Worm (Caenorhabditis elegans) whole organism, mixed stage, embryonic: ENCODE data around the gene nhr-225.

Experiments
- M03D4.4 ChIP-seq: sonication (generic microtip); optimal IDR thresholded peaks from 2 replicates; lab custom pipeline; 2017; ENCODE audit warnings: mild to moderate bottlenecking, missing genetic modification characterization, missing compliant biosample characterization
- bed-3 ChIP-seq: fragments of 200-800 bp; sonication (Bioruptor generic); optimal IDR thresholded peaks from 3 replicates; lab custom pipeline; 2018; ENCODE audit warnings: mild to moderate bottlenecking, missing genetic modification characterization, moderate library complexity, missing compliant biosample characterization
- blmp-1 ChIP-seq: fragments of 150-350 bp; optimal IDR thresholded peaks from 2 replicates; lab custom pipeline; 2014; ENCODE audit warnings: missing biosample characterization, missing genetic modification characterization
- ceh-39 ChIP-seq: fragments of 150-350 bp; optimal IDR thresholded peaks from 2 replicates; lab custom pipeline; 2014; ENCODE audit warnings: missing biosample characterization, missing genetic modification characterization
- ceh-43 ChIP-seq: fragments of 200-800 bp; sonication (Bioruptor generic); optimal IDR thresholded peaks from 2 replicates; lab custom pipeline; 2018; ENCODE audit warnings: mild to moderate bottlenecking, missing genetic modification characterization, moderate library complexity, missing compliant biosample characterization
- ceh-83 ChIP-seq: fragments of 200-800 bp; sonication (Bioruptor generic); optimal IDR thresholded peaks from 2 replicates; lab custom pipeline; 2018; ENCODE audit warnings: mild to moderate bottlenecking, missing genetic modification characterization, missing compliant biosample characterization
- ces-1 ChIP-seq: fragments of 150-350 bp; optimal IDR thresholded peaks from 2 replicates; lab custom pipeline; 2014; ENCODE audit warnings: missing biosample characterization, missing genetic modification reagents, missing genetic modification characterization
- cnd-1 ChIP-seq: fragments of 200-800 bp; sonication (Bioruptor generic); optimal IDR thresholded peaks from 2 replicates; lab custom pipeline; 2018; ENCODE audit warnings: mild to moderate bottlenecking, missing genetic modification characterization, missing compliant biosample characterization
- drap-1 ChIP-seq: fragments of 200-800 bp; sonication (Bioruptor generic); optimal IDR thresholded peaks from 3 replicates; lab custom pipeline; 2018; ENCODE audit warnings: mild to moderate bottlenecking, missing genetic modification characterization, missing compliant biosample characterization
- elt-1 ChIP-seq: sonication (generic microtip); optimal IDR thresholded peaks from 2 replicates; lab custom pipeline; 2017; ENCODE audit warnings: missing genetic modification characterization, mild to moderate bottlenecking, missing compliant biosample characterization, antibody characterized with exemption, moderate library complexity, borderline replicate concordance; ENCODE audit not compliant: insufficient read depth
- elt-3 ChIP-seq: fragments of 150-350 bp; optimal IDR thresholded peaks from 2 replicates; lab custom pipeline; 2014; ENCODE audit warnings: missing biosample characterization, missing genetic modification characterization
- flh-1 ChIP-seq: fragments of 200-800 bp; sonication (Bioruptor generic); optimal IDR thresholded peaks from 2 replicates; lab custom pipeline; 2018; ENCODE audit warnings: mild to moderate bottlenecking, missing genetic modification characterization, moderate library complexity, missing compliant biosample characterization
- ham-2 ChIP-seq: fragments of 200-800 bp; sonication (Bioruptor generic); optimal IDR thresholded peaks from 2 replicates; lab custom pipeline; 2018; ENCODE audit warnings: mild to moderate bottlenecking, missing genetic modification characterization, missing compliant biosample characterization
- hlh-1 ChIP-seq: fragments of 150-350 bp; optimal IDR thresholded peaks from 2 replicates; lab custom pipeline; 2014; ENCODE audit warnings: missing biosample characterization, missing genetic modification reagents, missing genetic modification characterization
- lin-32 ChIP-seq: fragments of 200-800 bp; sonication (Bioruptor generic); optimal IDR thresholded peaks from 2 replicates; lab custom pipeline; 2018; ENCODE audit warnings: mild to moderate bottlenecking, missing genetic modification characterization, missing compliant biosample characterization
- lsy-2 ChIP-seq: fragments of 150-350 bp; optimal IDR thresholded peaks from 2 replicates; lab custom pipeline; 2014; ENCODE audit warnings: missing biosample characterization, missing genetic modification characterization
- mab-5 ChIP-seq: fragments of 150-350 bp; optimal IDR thresholded peaks from 2 replicates; lab custom pipeline; 2014; ENCODE audit warnings: missing biosample characterization, missing genetic modification characterization
- mep-1 ChIP-seq: fragments of 150-350 bp; optimal IDR thresholded peaks from 2 replicates; lab custom pipeline; 2017; ENCODE audit warnings: missing biosample characterization, missing genetic modification reagents, missing genetic modification characterization, inconsistent platforms
- mls-2 ChIP-seq: sonication (generic microtip); optimal IDR thresholded peaks from 2 replicates; lab custom pipeline; 2016; ENCODE audit warnings: mild to moderate bottlenecking, missing genetic modification characterization, moderate library complexity, missing compliant biosample characterization
- nhr-12 ChIP-seq: fragments of 150-350 bp; optimal IDR thresholded peaks from 2 replicates; lab custom pipeline; 2014; ENCODE audit warnings: missing biosample characterization, missing genetic modification characterization
- nhr-2 ChIP-seq: fragments of 150-350 bp; optimal IDR thresholded peaks from 2 replicates; lab custom pipeline; 2014; ENCODE audit warnings: missing biosample characterization, missing genetic modification characterization
- nhr-237 ChIP-seq: fragments of 150-350 bp; optimal IDR thresholded peaks from 2 replicates; lab custom pipeline; 2014; ENCODE audit warnings: missing biosample characterization, missing genetic modification characterization
- nhr-28 ChIP-seq: fragments of 150-350 bp; optimal IDR thresholded peaks from 2 replicates; lab custom pipeline; 2014; ENCODE audit warnings: missing biosample characterization, missing genetic modification characterization
- sem-2 ChIP-seq: fragments of 200-800 bp; sonication (Bioruptor generic); optimal IDR thresholded peaks from 2 replicates; lab custom pipeline; 2018; ENCODE audit warnings: mild to moderate bottlenecking, missing genetic modification characterization, missing compliant biosample characterization
- snpc-4 ChIP-seq: fragments of 150-350 bp; optimal IDR thresholded peaks from 2 replicates; lab custom pipeline; 2014; ENCODE audit warnings: missing biosample characterization, missing genetic modification characterization
- sptf-1 ChIP-seq: sonication (generic microtip); optimal IDR thresholded peaks from 2 replicates; lab custom pipeline; 2017; ENCODE audit warnings: mild to moderate bottlenecking, missing genetic modification characterization, moderate library complexity, missing compliant biosample characterization
- tbx-8 ChIP-seq: fragments of 200-800 bp; sonication (Bioruptor generic); optimal IDR thresholded peaks from 2 replicates; lab custom pipeline; 2018; ENCODE audit warnings: mild to moderate bottlenecking, missing genetic modification characterization, moderate library complexity, missing compliant biosample characterization
- unc-120 ChIP-seq: sonication (generic microtip); optimal IDR thresholded peaks from 2 replicates; lab custom pipeline; 2017; ENCODE audit warnings: missing genetic modification characterization, missing compliant biosample characterization; ENCODE audit not compliant: poor library complexity, severe bottlenecking
- unc-39 ChIP-seq: fragments of 150-350 bp; optimal IDR thresholded peaks from 2 replicates; lab custom pipeline; 2014; ENCODE audit warnings: missing biosample characterization, missing genetic modification characterization
- unc-62 ChIP-seq: fragments of 150-350 bp; optimal IDR thresholded peaks from 2 replicates; lab custom pipeline; 2014; ENCODE audit warnings: missing biosample characterization, missing genetic modification reagents, missing genetic modification characterization
- zip-8 ChIP-seq: fragments of 150-350 bp; optimal IDR thresholded peaks from 2 replicates; lab custom pipeline; 2014; ENCODE audit warnings: missing biosample characterization, missing genetic modification characterization
- ztf-11 ChIP-seq: fragments of 150-350 bp; optimal IDR thresholded peaks from 2 replicates; lab custom pipeline; 2014; ENCODE audit warnings: missing biosample characterization, missing genetic modification characterization

The nhr-225 gene

ce11 chrV:2251774-2252173 is 38.5 kb downstream of the nhr-225 start:
- TF ChIP-seq blmp-1: no peak
- TF ChIP-seq unc-62 (GFP tag; lab: Kevin White, UChicago): no peak
- no peak for TF ChIP-seq hlh-1 (tag; lab: Kevin White, UChicago)
- no peak for TF ChIP-seq elt-1 (tag; lab: Kevin White, UChicago)
- no peak for TF ChIP-seq zip-8 (tag; lab: Kevin White, UChicago)
- TF ChIP-seq bed-3 (GFP tag; lab: Kevin White, UChicago): no peak
- TF ChIP-seq tbx-8: no peak
- no peak for TF ChIP-seq ham-2
- no peak for TF ChIP-seq nhr-237 (tag; lab: Kevin White, UChicago)
- TF ChIP-seq elt-3 (tag; lab: Kevin White, UChicago): no peak
- TF ChIP-seq mls-2 (tag; lab: Kevin White, UChicago): no peak
- no peak for TF ChIP-seq snpc-4 (tag; lab: Kevin White, UChicago)
- TF ChIP-seq ceh-43: no peak
- no peak for TF ChIP-seq unc-39 (tag; lab: Kevin White, UChicago)
- TF ChIP-seq ces-1: no peak
- no peak for TF ChIP-seq nhr-12 (tag; lab: Kevin White, UChicago)
- TF ChIP-seq sem-2 (GFP tag; lab: Kevin White, UChicago): no peak
- TF ChIP-seq M03D4.4 (tag; lab: Kevin White, UChicago): no peak
- TF ChIP-seq lsy-2 (tag; lab: Kevin White, UChicago): no peak
- TF ChIP-seq, all 35 proteins: peak for 0

ce11 chrV:2250126-2250590 is 40.1 kb downstream of the nhr-225 start, which contains the start of gene cyp-33C7:
cyp-33C7 (plus strand) TSS chrV:2250540.
- no peak for TF ChIP-seq flh-1
- no peak for TF ChIP-seq M03D4.4 (tag; lab: Kevin White, UChicago)
- TF ChIP-seq mab-5 (tag; lab: Kevin White, UChicago): no peak
- TF ChIP-seq bed-3 (GFP tag; lab: Kevin White, UChicago): no peak
- TF ChIP-seq sptf-1 (tag; lab: Kevin White, UChicago): no peak
- TF ChIP-seq ceh-83 (GFP tag; lab: Kevin White, UChicago): no peak
- no peak for TF ChIP-seq ham-2
- no peak for TF ChIP-seq nhr-12 (tag; lab: Kevin White, UChicago)
- TF ChIP-seq ceh-39 (tag; lab: Kevin White, UChicago): no peak
- no peak for TF ChIP-seq unc-120 (tag; lab: Kevin White, UChicago)
- TF ChIP-seq ztf-11: no peak
- TF ChIP-seq elt-1 (tag; lab: Kevin White, UChicago): no peak
- no peak for TF ChIP-seq ces-1
- TF ChIP-seq unc-62 (GFP tag; lab: Kevin White, UChicago): no peak
- TF ChIP-seq drap-1 (GFP tag; lab: Kevin White, UChicago): no peak

- TF ChIP-seq cnd-1 (no peak), nhr-12 (tag; lab: Kevin White, UChicago) (no peak), blmp-1 (no peak), nhr-237 (tag; lab: Kevin White, UChicago) (no peak), bed-3 (GFP tag; lab: Kevin White, UChicago) (no peak), mls-2 (tag; lab: Kevin White, UChicago) (no peak), nhr-2 (no peak)
- TF ChIP-seq, all 35 proteins: peak for 0
Measured at ce11 chrV:2249310-2249709, 41.0 kb downstream of the nhr-225 start, which contains the start of gene cyp-33C6. cyp-33C6 (minus strand) TSS chrV:2249410.

ce11 chrV:2244751-2245150 is 45.5 kb downstream of the nhr-225 start, which contains the start of gene cyp-33C5:
cyp-33C5 (plus strand) TSS chrV:2245004.
- no peak for TF ChIP-seq nhr-28
- TF ChIP-seq sem-2 (GFP tag; lab: Kevin White, UChicago): no peak
- no peak for TF ChIP-seq mls-2 (tag; lab: Kevin White, UChicago)
- TF ChIP-seq ceh-43: no peak
- no peak for TF ChIP-seq nhr-2
- no peak for TF ChIP-seq ztf-11
- TF ChIP-seq tbx-8: no peak
- no peak for TF ChIP-seq ces-1
- no peak for TF ChIP-seq flh-1
- no peak for TF ChIP-seq elt-3 (tag; lab: Kevin White, UChicago)
- TF ChIP-seq sptf-1 (tag; lab: Kevin White, UChicago): no peak
- TF ChIP-seq M03D4.4 (tag; lab: Kevin White, UChicago): no peak
- TF ChIP-seq nhr-237 (tag; lab: Kevin White, UChicago): no peak
- no peak for TF ChIP-seq nhr-12 (tag; lab: Kevin White, UChicago)
- no peak for TF ChIP-seq drap-1 (GFP tag; lab: Kevin White, UChicago)
- TF ChIP-seq lin-32 (GFP tag; lab: Kevin White, UChicago): no peak
- no peak for TF ChIP-seq bed-3 (GFP tag; lab: Kevin White, UChicago)
- TF ChIP-seq mep-1 (tag; lab: Kevin White, UChicago): no peak
- TF ChIP-seq, all 35 proteins: peak for 0
